Worm (Caenorhabditis elegans): ENCODE measurements around the gene cpr-6.

DNA sequence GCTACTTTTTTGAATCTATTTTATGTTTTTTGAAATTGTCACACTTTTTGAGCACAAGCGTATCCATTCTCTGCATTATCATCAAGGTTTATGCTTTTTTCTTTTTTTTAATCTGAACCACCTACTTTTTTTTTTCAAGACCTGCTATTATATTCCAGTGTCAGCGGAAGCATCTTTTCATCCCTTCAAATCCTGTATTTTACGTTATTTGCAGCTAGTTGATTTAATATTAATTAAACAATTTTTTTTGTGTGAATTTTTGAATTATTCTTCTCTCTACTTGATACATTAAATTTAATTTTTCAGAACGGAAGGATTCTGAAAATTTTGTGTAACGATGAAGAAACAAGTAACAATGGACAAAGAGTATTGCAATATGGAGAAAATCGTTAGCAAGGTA is 2.7 kb downstream of the cpr-6 start, which contains the start of gene C25B8.8:
- TF ChIP-seq blmp-1 (tag; optimal IDR thresholded peaks at IDR 0.05) (no peak), fos-1 (tag; optimal IDR thresholded peaks at IDR 0.05) (no peak), ceh-63 (GFP tag; optimal IDR thresholded peaks at IDR 0.05) (no peak), nhr-12 (tag; optimal IDR thresholded peaks at IDR 0.05) (no peak), sup-37 (GFP tag; optimal IDR thresholded peaks at IDR 0.05) (no peak), nhr-47 (tag; optimal IDR thresholded peaks at IDR 0.05) (no peak), ztf-4 (tag; optimal IDR thresholded peaks at IDR 0.05) (no peak), grh-1 (GFP tag; IDR thresholded peaks at IDR 0.05) (no peak), unc-86 (tag; optimal IDR thresholded peaks at IDR 0.05) (no peak), ztf-11 (tag; optimal IDR thresholded peaks at IDR 0.05) (no peak)
